Worm (Caenorhabditis elegans) whole organism, L2 larva: Measurements from ENCODE around the gene asna-1.

Experiments
- C34F6.9 ChIP-seq: fragments of 150-350 bp; optimal IDR thresholded peaks from 2 replicates; lab custom pipeline; 2014; ENCODE audit warnings: missing biosample characterization, missing genetic modification characterization
- F13H6.1 ChIP-seq: sonication (generic microtip); optimal IDR thresholded peaks from 2 replicates; lab custom pipeline; 2016; ENCODE audit warnings: missing genetic modification characterization, missing compliant biosample characterization
- R02D3.7 ChIP-seq: fragments of 150-350 bp; optimal IDR thresholded peaks from 2 replicates; lab custom pipeline; 2014; ENCODE audit warnings: missing biosample characterization, missing genetic modification characterization
- Y55F3AM.14 ChIP-seq: fragments of 200-800 bp; sonication (Bioruptor generic); optimal IDR thresholded peaks from 2 replicates; lab custom pipeline; 2018; ENCODE audit warnings: mild to moderate bottlenecking, missing genetic modification characterization, missing compliant biosample characterization
- ZK546.5 ChIP-seq: sonication (generic microtip); optimal IDR thresholded peaks from 2 replicates; lab custom pipeline; 2017; ENCODE audit warnings: missing biosample characterization, missing genetic modification characterization
- alr-1 ChIP-seq: fragments of 150-350 bp; optimal IDR thresholded peaks from 2 replicates; lab custom pipeline; 2014; ENCODE audit warnings: missing biosample characterization, missing genetic modification characterization
- ama-1 ChIP-seq: fragments of 150-350 bp; optimal IDR thresholded peaks from 2 replicates; lab custom pipeline; 2018; ENCODE audit warnings: inconsistent platforms
- blmp-1 ChIP-seq: sonication (generic microtip); optimal IDR thresholded peaks from 2 replicates; lab custom pipeline; 2017; ENCODE audit warnings: missing genetic modification characterization, mild to moderate bottlenecking, missing compliant biosample characterization, antibody characterized with exemption, moderate library complexity; ENCODE audit not compliant: insufficient read depth
- ceh-16 ChIP-seq: fragments of 150-350 bp; optimal IDR thresholded peaks from 2 replicates; lab custom pipeline; 2014; ENCODE audit warnings: missing biosample characterization, missing genetic modification characterization
- ceh-82 ChIP-seq: fragments of 150-350 bp; optimal IDR thresholded peaks from 2 replicates; lab custom pipeline; 2014; ENCODE audit warnings: missing biosample characterization, missing genetic modification characterization
- crh-2 ChIP-seq: sonication (generic microtip); optimal IDR thresholded peaks from 2 replicates; lab custom pipeline; 2017; ENCODE audit warnings: missing biosample characterization, missing genetic modification characterization
- dmd-4 ChIP-seq: sonication (generic microtip); optimal IDR thresholded peaks from 2 replicates; lab custom pipeline; 2017; ENCODE audit warnings: missing biosample characterization, missing genetic modification characterization
- egl-27 ChIP-seq: sonication (generic microtip); optimal IDR thresholded peaks from 3 replicates; lab custom pipeline; 2017; ENCODE audit warnings: missing biosample characterization, missing genetic modification reagents, missing genetic modification characterization
- elt-1 ChIP-seq: fragments of 150-350 bp; optimal IDR thresholded peaks from 2 replicates; lab custom pipeline; 2014; ENCODE audit warnings: missing biosample characterization, missing genetic modification characterization
- elt-3 ChIP-seq: sonication (generic microtip); optimal IDR thresholded peaks from 2 replicates; lab custom pipeline; 2017; ENCODE audit warnings: missing biosample characterization, missing genetic modification characterization
- fos-1 ChIP-seq: fragments of 150-350 bp; optimal IDR thresholded peaks from 2 replicates; lab custom pipeline; 2014; ENCODE audit warnings: missing biosample characterization, missing genetic modification characterization
- gmeb-1 ChIP-seq: fragments of 150-350 bp; optimal IDR thresholded peaks from 2 replicates; lab custom pipeline; 2014; ENCODE audit warnings: missing biosample characterization, missing genetic modification characterization
- lin-11 ChIP-seq: fragments of 150-350 bp; sonication (generic microtip); optimal IDR thresholded peaks from 2 replicates; lab custom pipeline; 2014; ENCODE audit warnings: missing biosample characterization, missing genetic modification characterization, inconsistent platforms, mixed read lengths
- lin-13 ChIP-seq: fragments of 150-350 bp; optimal IDR thresholded peaks from 2 replicates; lab custom pipeline; 2014; ENCODE audit warnings: missing biosample characterization, missing genetic modification reagents, missing genetic modification characterization
- lin-39 ChIP-seq: fragments of 150-350 bp; optimal IDR thresholded peaks from 2 replicates; lab custom pipeline; 2014; ENCODE audit warnings: missing biosample characterization, missing genetic modification reagents, missing genetic modification characterization
- lsy-2 ChIP-seq, 2 experiments: fragments of 150-350 bp in 1 of 2; sonication (generic microtip) in 1 of 2; optimal IDR thresholded peaks; 2 replicates each; lab custom pipeline; 2014 to 2017; ENCODE audit warnings: missing biosample characterization in 2 of 2, missing genetic modification characterization in 2 of 2
- mbf-1 ChIP-seq: sonication (generic microtip); optimal IDR thresholded peaks from 2 replicates; lab custom pipeline; 2017; ENCODE audit warnings: missing biosample characterization, missing genetic modification characterization
- nhr-10 ChIP-seq: sonication (generic microtip); optimal IDR thresholded peaks from 2 replicates; lab custom pipeline; 2017; ENCODE audit warnings: missing biosample characterization, missing genetic modification characterization
- nhr-12 ChIP-seq: fragments of 150-350 bp; optimal IDR thresholded peaks from 2 replicates; lab custom pipeline; 2014; ENCODE audit warnings: missing biosample characterization, missing genetic modification characterization
- nhr-129 ChIP-seq: fragments of 150-350 bp; optimal IDR thresholded peaks from 2 replicates; lab custom pipeline; 2014; ENCODE audit warnings: missing biosample characterization, missing genetic modification characterization
- nhr-21 ChIP-seq: fragments of 150-350 bp; optimal IDR thresholded peaks from 2 replicates; lab custom pipeline; 2014; ENCODE audit warnings: missing biosample characterization, missing genetic modification characterization
- nhr-23 ChIP-seq: fragments of 150-350 bp; optimal IDR thresholded peaks from 2 replicates; lab custom pipeline; 2014; ENCODE audit warnings: missing biosample characterization, missing genetic modification reagents, missing genetic modification characterization
- nhr-237 ChIP-seq: fragments of 150-350 bp; optimal IDR thresholded peaks from 2 replicates; lab custom pipeline; 2014; ENCODE audit warnings: missing biosample characterization, missing genetic modification characterization
- nhr-25 ChIP-seq: fragments of 150-350 bp; sonication (generic microtip); optimal IDR thresholded peaks from 3 replicates; lab custom pipeline; 2014; ENCODE audit warnings: missing biosample characterization, missing genetic modification characterization
- nhr-77 ChIP-seq: fragments of 150-350 bp; optimal IDR thresholded peaks from 2 replicates; lab custom pipeline; 2014; ENCODE audit warnings: missing biosample characterization, missing genetic modification characterization
- peb-1 ChIP-seq: fragments of 150-350 bp; optimal IDR thresholded peaks from 2 replicates; lab custom pipeline; 2014; ENCODE audit warnings: missing biosample characterization, missing genetic modification characterization
- sem-4 ChIP-seq: fragments of 150-350 bp; optimal IDR thresholded peaks from 2 replicates; lab custom pipeline; 2014; ENCODE audit warnings: missing biosample characterization, missing genetic modification reagents, missing genetic modification characterization
- skn-1 ChIP-seq: sonication (generic microtip); optimal IDR thresholded peaks from 2 replicates; lab custom pipeline; 2017; ENCODE audit warnings: missing biosample characterization, missing genetic modification characterization
- sma-3 ChIP-seq: sonication (generic microtip); optimal IDR thresholded peaks from 2 replicates; lab custom pipeline; 2016; ENCODE audit warnings: missing genetic modification reagents, missing genetic modification characterization, missing compliant biosample characterization
- snpc-4 ChIP-seq: fragments of 150-350 bp; optimal IDR thresholded peaks from 2 replicates; lab custom pipeline; 2014; ENCODE audit warnings: missing biosample characterization, missing genetic modification characterization
- unc-55 ChIP-seq: fragments of 150-350 bp; sonication (generic microtip); optimal IDR thresholded peaks from 3 replicates; lab custom pipeline; 2014; ENCODE audit warnings: missing biosample characterization, missing genetic modification reagents, missing genetic modification characterization
- unc-62 ChIP-seq: fragments of 150-350 bp; optimal IDR thresholded peaks from 2 replicates; lab custom pipeline; 2014; ENCODE audit warnings: missing biosample characterization, missing genetic modification reagents, missing genetic modification characterization
- zag-1 ChIP-seq: fragments of 150-350 bp; optimal IDR thresholded peaks from 2 replicates; lab custom pipeline; 2014; ENCODE audit warnings: missing biosample characterization, missing genetic modification characterization
- ztf-1 ChIP-seq: fragments of 200-800 bp; sonication (Bioruptor generic); conservative IDR thresholded peaks from 2 replicates; pipeline ENCODE4 v1.3.6; 2022; ENCODE audit warnings: missing genetic modification characterization, missing compliant biosample characterization
- ztf-4 ChIP-seq: fragments of 150-350 bp; optimal IDR thresholded peaks from 2 replicates; lab custom pipeline; 2014; ENCODE audit warnings: missing biosample characterization, missing genetic modification characterization

asna-1 gene

DNA sequence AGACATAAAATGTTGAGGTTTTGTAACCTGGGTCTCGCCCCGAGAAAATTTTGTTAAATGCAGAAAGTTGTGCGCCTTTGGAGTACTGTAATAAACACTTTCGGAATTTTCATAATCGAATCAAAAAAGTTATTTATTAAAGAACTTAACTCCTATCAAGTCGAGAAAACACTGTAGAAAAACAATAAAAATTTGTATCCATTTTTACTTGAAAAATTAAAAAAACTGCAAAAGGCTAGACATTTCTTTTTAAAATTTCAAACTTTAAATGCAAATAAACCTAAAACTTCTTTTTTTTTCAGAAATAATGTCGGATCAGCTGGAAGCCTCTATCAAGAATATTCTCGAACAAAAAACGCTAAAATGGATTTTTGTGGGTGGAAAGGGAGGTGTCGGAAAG lies at the start of gene asna-1:
TSS of gene asna-1 (plus strand) at position 301 of the 400 bp plus-strand sequence.
- TF ChIP-seq ceh-16 (tag; lab: Kevin White, UChicago) = no peak
- no peak for TF ChIP-seq snpc-4 (tag; lab: Kevin White, UChicago)
- no peak for TF ChIP-seq nhr-12 (tag; lab: Kevin White, UChicago)
- no peak for TF ChIP-seq egl-27
- no peak for TF ChIP-seq lin-11
- no peak for TF ChIP-seq lin-13

DNA sequence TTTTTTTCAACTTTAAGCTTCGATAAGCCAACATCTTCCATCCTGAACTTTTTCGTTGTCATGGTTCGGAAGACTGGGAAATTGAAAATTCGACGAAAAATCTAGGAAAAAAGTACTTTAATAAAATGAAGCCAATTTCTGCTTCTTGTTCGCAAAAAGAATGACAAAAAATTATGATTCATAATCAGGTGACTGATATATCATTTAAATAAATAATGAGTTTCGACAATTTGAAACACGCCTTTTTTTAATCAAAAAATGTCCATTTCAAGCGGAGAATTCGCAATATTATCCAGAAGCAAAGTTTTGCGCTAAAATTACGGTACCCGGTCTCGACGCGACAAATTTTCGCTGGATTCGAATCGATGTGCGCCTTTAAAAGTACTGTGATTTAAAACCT lies 49.8 kb upstream of the asna-1 start, which contains the start of gene F44E2.6:
TSS of gene F44E2.6 (minus strand) at position 101 of the 400 bp plus-strand sequence.
- TF ChIP-seq peb-1 (tag; lab: Kevin White, UChicago) = no peak
- no peak for TF ChIP-seq F13H6.1 (tag; lab: Kevin White, UChicago)
- TF ChIP-seq skn-1 (tag; lab: Kevin White, UChicago) = no peak
- no peak for TF ChIP-seq ama-1 (lab: Kevin White, UChicago)
- TF ChIP-seq nhr-237 = no peak
- no peak for TF ChIP-seq nhr-25 (tag; lab: Kevin White, UChicago)
- TF ChIP-seq zag-1 (tag; lab: Kevin White, UChicago) = no peak
- TF ChIP-seq C34F6.9 = no peak
- TF ChIP-seq nhr-10 = no peak
- TF ChIP-seq R02D3.7 (tag; lab: Kevin White, UChicago) = no peak
- no peak for TF ChIP-seq ZK546.5 (tag; lab: Kevin White, UChicago)
- no peak for TF ChIP-seq fos-1 (tag; lab: Kevin White, UChicago)
- no peak for TF ChIP-seq sem-4 (tag; lab: Kevin White, UChicago)
- no peak for TF ChIP-seq nhr-23 (tag; lab: Kevin White, UChicago)
- TF ChIP-seq mbf-1 (tag; lab: Kevin White, UChicago) = no peak

DNA sequence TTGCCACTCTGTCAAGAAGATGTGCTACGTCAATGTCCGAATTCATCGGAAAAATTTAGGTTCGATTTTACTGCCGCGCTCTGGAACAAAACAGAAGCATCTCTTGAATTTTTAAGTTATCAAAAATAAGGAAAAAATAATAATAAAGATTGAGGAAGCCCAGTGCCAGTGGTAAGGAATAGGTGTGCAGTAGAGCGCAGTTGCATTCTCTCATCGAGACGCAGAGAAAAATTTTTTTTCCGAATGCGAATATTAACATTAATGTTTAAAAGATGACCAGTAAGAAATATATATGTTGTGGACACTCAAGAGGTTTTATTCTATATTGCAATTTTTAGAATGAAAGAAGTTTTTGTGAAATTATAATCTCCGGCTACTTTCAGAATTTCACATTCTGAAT lies 47.2 kb upstream of the asna-1 start:
- TF ChIP-seq ZK546.5 (tag; lab: Kevin White, UChicago) (no peak), elt-3 (tag; lab: Kevin White, UChicago) (no peak), nhr-237 (no peak), nhr-21 (tag; lab: Kevin White, UChicago) (no peak), ceh-82 (tag; lab: Kevin White, UChicago) (no peak), gmeb-1 (tag; lab: Kevin White, UChicago) (peak; percentile 58), sem-4 (tag; lab: Kevin White, UChicago) (peak; percentile 16), crh-2 (tag; lab: Kevin White, UChicago) (peak; percentile 30), fos-1 (tag; lab: Kevin White, UChicago) (peak; percentile 24), ceh-16 (tag; lab: Kevin White, UChicago) (no peak), sma-3 (GFP tag; lab: Kevin White, UChicago) (peak; percentile 42), nhr-129 (no peak), lin-13 (peak; percentile 34), unc-62 (GFP tag; lab: Kevin White, UChicago) (no peak), ztf-4 (tag; lab: Kevin White, UChicago) (no peak), unc-55 (GFP tag; lab: Kevin White, UChicago) (peak; percentile 78), alr-1 (tag; lab: Kevin White, UChicago) (no peak), F13H6.1 (tag; lab: Kevin White, UChicago) (peak; percentile 43), lsy-2 (tag; optimal IDR thresholded peaks at IDR 0.05; lab: Kevin White, UChicago) (peak in 1 of 2 experiments; percentile 73), nhr-23 (tag; lab: Kevin White, UChicago) (no peak), mbf-1 (tag; lab: Kevin White, UChicago) (no peak), nhr-25 (tag; lab: Kevin White, UChicago) (no peak), C34F6.9 (peak; percentile 74)

- TF ChIP-seq F13H6.1 (tag; lab: Kevin White, UChicago) (no peak), lin-11 (no peak), mbf-1 (tag; lab: Kevin White, UChicago) (no peak), ztf-4 (tag; lab: Kevin White, UChicago) (no peak), egl-27 (no peak), gmeb-1 (tag; lab: Kevin White, UChicago) (no peak), nhr-77 (no peak), nhr-10 (no peak), sem-4 (tag; lab: Kevin White, UChicago) (no peak), fos-1 (tag; lab: Kevin White, UChicago) (no peak), blmp-1 (no peak), lin-39 (tag; lab: Kevin White, UChicago) (no peak), Y55F3AM.14 (GFP tag; lab: Kevin White, UChicago) (no peak), ztf-1 (GFP tag; lab: Robert Waterston, UW) (no peak), elt-1 (no peak), dmd-4 (tag; lab: Kevin White, UChicago) (no peak)
Measured at ce11 chrIII:8848372-8848771, 46.5 kb upstream of the asna-1 start, which contains the start of gene F44E2.7. Gene F44E2.7, minus strand, starts transcription at chrIII:8848472.
